Worm (Caenorhabditis elegans) whole organism, early embryonic: ENCODE results near the gene srh-195.

Experiments
- aly-1 ChIP-seq: sonication (generic microtip); optimal IDR thresholded peaks from 2 replicates; lab custom pipeline; 2016; ENCODE audit warnings: missing genetic modification characterization, missing compliant biosample characterization
- ama-1 ChIP-seq: fragments of 150-350 bp; optimal IDR thresholded peaks from 2 replicates; lab custom pipeline; 2014
- ceh-13 ChIP-seq: fragments of 200-800 bp; sonication (Bioruptor generic); optimal IDR thresholded peaks from 2 replicates; lab custom pipeline; 2018; ENCODE audit warnings: mild to moderate bottlenecking, missing genetic modification characterization, missing compliant biosample characterization
- hmg-4 ChIP-seq: fragments of 200-800 bp; sonication (Bioruptor generic); optimal IDR thresholded peaks from 2 replicates; lab custom pipeline; 2018; ENCODE audit warnings: mild to moderate bottlenecking, missing genetic modification characterization, missing compliant biosample characterization

- no peak for TF ChIP-seq ceh-13
- TF ChIP-seq hmg-4 (GFP tag; lab: Kevin White, UChicago): no peak
- TF ChIP-seq ama-1 (lab: Kevin White, UChicago): no peak
- no peak for TF ChIP-seq aly-1 (tag; lab: Kevin White, UChicago)
These were observed 49.7 kb upstream of the srh-195 start, which contains the start of gene C33C12.4 for ce11 chrII:2166376-2166775.
